Fruit fly (Drosophila melanogaster): ENCODE measurements around the gene CG34178.

Gene CG34178

DNA sequence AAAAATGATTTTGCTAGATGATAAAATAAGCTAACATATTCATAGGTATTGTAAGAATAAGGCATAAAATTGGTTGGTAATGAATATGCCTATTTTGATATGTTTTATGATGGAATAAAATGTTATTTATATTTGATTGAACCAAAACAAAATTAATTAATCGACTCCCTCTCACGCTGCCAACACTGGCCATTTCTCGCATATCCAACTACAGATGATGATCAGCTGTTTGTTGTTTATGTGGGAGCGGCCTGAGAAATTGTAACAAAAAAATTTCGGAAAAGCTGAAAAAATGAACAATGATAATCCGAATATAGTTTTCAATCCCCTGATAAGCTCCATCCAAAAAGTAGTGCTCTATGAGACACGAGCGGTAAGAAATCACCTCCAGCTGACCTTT, 31.2 kb downstream of the CG34178 start, which contains the start of gene FIG4 (continued):
- TF ChIP-seq HLH4C (GFP tag; IDR thresholded peaks at IDR 0.05; ENCODE audit: partially characterized antibody) (peak; percentile 60; the same call in 2 of the 3 replicates), pzg (GFP tag; optimal IDR thresholded peaks at IDR 0.05) (peak; percentile 23), Doc3 (GFP tag; IDR thresholded peaks at IDR 0.05; ENCODE audit: partially characterized antibody) (peak; percentile 91), cas (GFP tag; IDR thresholded peaks at IDR 0.05) (no peak), CG11093 (GFP tag; IDR thresholded peaks at IDR 0.05) (no peak), CG34422 (GFP tag; IDR thresholded peaks at IDR 0.05) (peak; percentile 21; the same call in 1 of the 3 replicates), bbx (GFP tag; IDR thresholded peaks at IDR 0.05; ENCODE audit: partially characterized antibody) (peak; percentile 65; the same call in 1 of the 2 replicates), hbn (GFP tag; IDR thresholded peaks at IDR 0.05; ENCODE audit: partially characterized antibody) (peak; percentile 83), CG10267 (tag; optimal IDR thresholded peaks at IDR 0.05) (peak; percentile 35), CG2129 (GFP tag; IDR thresholded peaks at IDR 0.05; ENCODE audit: partially characterized antibody) (peak; percentile 82), MBD-R2 (GFP tag; IDR thresholded peaks at IDR 0.05) (peak; percentile 89), CG10147 (GFP tag; optimal IDR thresholded peaks at IDR 0.05) (peak; percentile 9), vnd (GFP tag; IDR thresholded peaks at IDR 0.05; ENCODE audit: partially characterized antibody) (0 out of 3 replicates have a peak, but pooled peaks have one; percentile 23), Ptx1 (GFP tag; IDR thresholded peaks at IDR 0.05) (no peak), kni (GFP tag; optimal IDR thresholded peaks at IDR 0.05) (peak; percentile 10), CG15696 (tag; optimal IDR thresholded peaks at IDR 0.05) (no peak), sd (tag; optimal IDR thresholded peaks at IDR 0.05) (peak; percentile 68), Nf-YB (GFP tag; optimal IDR thresholded peaks at IDR 0.05) (peak; percentile 7), BEAF-32 (GFP tag; optimal IDR thresholded peaks at IDR 0.05) (peak; percentile 74), amos (GFP tag; IDR thresholded peaks at IDR 0.05; ENCODE audit: partially characterized antibody) (peak; percentile 57), CG34224 (GFP tag; IDR thresholded peaks at IDR 0.05; ENCODE audit: partially characterized antibody) (peak; percentile 87), zen2 (GFP tag; IDR thresholded peaks at IDR 0.05; ENCODE audit: partially characterized antibody) (peak; percentile 89), CG2889 (GFP tag; IDR thresholded peaks at IDR 0.05) (no peak), Opbp (GFP tag; IDR thresholded peaks at IDR 0.05; ENCODE audit: partially characterized antibody) (peak; percentile 54; the same call in 1 of the 3 replicates), chinmo (GFP tag; IDR thresholded peaks at IDR 0.05; ENCODE audit: partially characterized antibody) (peak; percentile 58; the same call in 1 of the 4 replicates), CG14710 (tag; optimal IDR thresholded peaks at IDR 0.05) (peak; percentile 33), CG2116 (GFP tag; optimal IDR thresholded peaks at IDR 0.05) (peak; percentile 13), CG1603 (tag; optimal IDR thresholded peaks at IDR 0.05) (peak; percentile 5), CG7786 (GFP tag; optimal IDR thresholded peaks at IDR 0.05) (no peak), gcm (GFP tag; optimal IDR thresholded peaks at IDR 0.05) (peak; percentile 14), Med (GFP tag) (peak; percentile 45), CG16813 (GFP tag; IDR thresholded peaks at IDR 0.05; ENCODE audit: partially characterized antibody) (peak; percentile 64; the same call in 2 of the 3 replicates), lbe (GFP tag; optimal IDR thresholded peaks at IDR 0.05) (no peak), sna (GFP tag; IDR thresholded peaks at IDR 0.05; ENCODE audit: partially characterized antibody) (peak; percentile 84), unc-4 (GFP tag; IDR thresholded peaks at IDR 0.05; ENCODE audit: partially characterized antibody) (peak; percentile 75), Bgb (GFP tag; IDR thresholded peaks at IDR 0.05; ENCODE audit: partially characterized antibody) (peak; percentile 52; the same call in 1 of the 2 replicates), ttk (GFP tag; IDR thresholded peaks at IDR 0.05) (no peak)

- TF ChIP-seq CG2678 (tag; optimal IDR thresholded peaks at IDR 0.05) (peak; percentile 34), CG12071 (GFP tag; optimal IDR thresholded peaks at IDR 0.05) (peak; percentile 27), Asciz (GFP tag; optimal IDR thresholded peaks at IDR 0.05) (peak; percentile 36), CG17612 (GFP tag; IDR thresholded peaks at IDR 0.05) (no peak), gem (tag; optimal IDR thresholded peaks at IDR 0.05) (no peak), CG11085 (GFP tag; IDR thresholded peaks at IDR 0.05) (no peak), CG3407 (GFP tag; optimal IDR thresholded peaks at IDR 0.05) (peak; percentile 28), lab (GFP tag; optimal IDR thresholded peaks at IDR 0.05) (peak; percentile 15), grn (GFP tag; optimal IDR thresholded peaks at IDR 0.05) (peak; percentile 53), CG2875 (GFP tag; optimal IDR thresholded peaks at IDR 0.05) (peak; percentile 13), salm (tag; optimal IDR thresholded peaks at IDR 0.05) (peak; percentile 30), Adf1 (GFP tag; IDR thresholded peaks at IDR 0.05) (no peak), dati (GFP tag; IDR thresholded peaks at IDR 0.05) (no peak)
Measured at dm6 chr2L:4475422-4475821, 41.7 kb downstream of the CG34178 start.
